Worm (Caenorhabditis elegans) whole organism, midembryonic: ENCODE data around the gene cyp-25A3.
A peak's percentile ranks its signal among the peaks of the same experiment; 100 is the strongest.

Experiments used
- T22C8.4 ChIP-seq: fragments of 200-800 bp; sonication (Bioruptor generic); IDR thresholded peaks from 2 replicates; pipeline ENCODE4 v1.3.6; 2022; ENCODE audit warnings: missing genetic modification characterization, missing compliant biosample characterization
- cog-1 ChIP-seq: sonication (generic microtip); optimal IDR thresholded peaks from 2 replicates; lab custom pipeline; 2016; ENCODE audit warnings: missing genetic modification characterization, missing compliant biosample characterization
- flt-1 ChIP-seq: fragments of 200-800 bp; sonication (Bioruptor generic); IDR thresholded peaks from 2 replicates; pipeline ENCODE4 v1.3.6; 2022; ENCODE audit warnings: missing genetic modification characterization, missing compliant biosample characterization
- klf-2 ChIP-seq: fragments of 200-800 bp; sonication (Bioruptor generic); conservative IDR thresholded peaks from 2 replicates; pipeline ENCODE4 v1.3.6; 2022; ENCODE audit warnings: missing genetic modification reagents, missing genetic modification characterization, missing compliant biosample characterization
- med-1 ChIP-seq: sonication (generic microtip); optimal IDR thresholded peaks from 2 replicates; lab custom pipeline; 2017; ENCODE audit warnings: missing genetic modification characterization, mild to moderate bottlenecking, missing compliant biosample characterization, antibody characterized with exemption, missing genetic modification reagents; ENCODE audit not compliant: insufficient read depth
- ref-1 ChIP-seq: fragments of 200-800 bp; sonication (Bioruptor generic); conservative IDR thresholded peaks from 2 replicates; pipeline ENCODE4 v1.3.6; 2022; ENCODE audit warnings: missing genetic modification reagents, missing genetic modification characterization, missing compliant biosample characterization
- tab-1 ChIP-seq: fragments of 200-800 bp; sonication (Bioruptor generic); IDR thresholded peaks from 2 replicates; pipeline ENCODE4 v1.3.6; 2022; ENCODE audit warnings: missing genetic modification characterization, missing compliant biosample characterization
- ztf-23 ChIP-seq: fragments of 200-800 bp; sonication (Bioruptor generic); IDR thresholded peaks from 2 replicates; pipeline ENCODE4 v1.3.6; 2022; ENCODE audit warnings: missing genetic modification reagents, missing genetic modification characterization, missing compliant biosample characterization
- ztf-29 ChIP-seq: fragments of 200-800 bp; sonication (Bioruptor generic); IDR thresholded peaks from 2 replicates; pipeline ENCODE4 v1.3.6; 2022; ENCODE audit warnings: missing genetic modification reagents, missing genetic modification characterization, missing compliant biosample characterization

cyp-25A3 gene

ce11 chrIII:3873424-3873823 lies 33.9 kb upstream of the cyp-25A3 start:
- no peak for TF ChIP-seq klf-2 (GFP tag; lab: Robert Waterston, UW)
- TF ChIP-seq ztf-23 (GFP tag; lab: Robert Waterston, UW) = no peak

ce11 chrIII:3872978-3873377 lies 33.4 kb upstream of the cyp-25A3 start:
- TF ChIP-seq ztf-29 (GFP tag; lab: Robert Waterston, UW) (no peak), med-1 (GFP tag; lab: Kevin White, UChicago) (no peak), flt-1 (GFP tag; lab: Robert Waterston, UW) (no peak), tab-1 (GFP tag; lab: Robert Waterston, UW) (no peak), ref-1 (GFP tag; lab: Robert Waterston, UW) (no peak)

ce11 chrIII:3871763-3872486 lies 32.4 kb upstream of the cyp-25A3 start:
- no peak for TF ChIP-seq tab-1 (GFP tag; lab: Robert Waterston, UW)
- no peak for TF ChIP-seq klf-2 (GFP tag; lab: Robert Waterston, UW)

ce11 chrIII:3869292-3869781 lies 29.8 kb upstream of the cyp-25A3 start:
- TF ChIP-seq ztf-23 (GFP tag; lab: Robert Waterston, UW) = no peak
- peak; percentile 48 for TF ChIP-seq flt-1 (GFP tag; lab: Robert Waterston, UW)

- TF ChIP-seq ztf-29 (GFP tag; lab: Robert Waterston, UW) = no peak
Observed at ce11 chrIII:3867937-3868929, 28.7 kb upstream of the cyp-25A3 start.

- TF ChIP-seq klf-2 (GFP tag; lab: Robert Waterston, UW) (peak; percentile 91), ztf-23 (GFP tag; lab: Robert Waterston, UW) (peak; percentile 98), ref-1 (GFP tag; lab: Robert Waterston, UW) (peak; percentile 70), T22C8.4 (GFP tag; lab: Robert Waterston, UW) (peak; percentile 96), flt-1 (GFP tag; lab: Robert Waterston, UW) (peak; percentile 99), med-1 (GFP tag; lab: Kevin White, UChicago) (peak; percentile 69), tab-1 (GFP tag; lab: Robert Waterston, UW) (peak; percentile 88; the same call in 1 of the 2 replicates), ztf-29 (GFP tag; lab: Robert Waterston, UW) (peak; percentile 98), cog-1 (tag; lab: Kevin White, UChicago) (peak; percentile 100)
Observed at ce11 chrIII:3867378-3867904, 27.9 kb upstream of the cyp-25A3 start, which contains the start of gene rpl-3. rpl-3 (plus strand) TSS chrIII:3867854.

- TF ChIP-seq tab-1 (GFP tag; lab: Robert Waterston, UW) (no peak), ztf-23 (GFP tag; lab: Robert Waterston, UW) (no peak), med-1 (GFP tag; lab: Kevin White, UChicago) (no peak), flt-1 (GFP tag; lab: Robert Waterston, UW) (no peak), klf-2 (GFP tag; lab: Robert Waterston, UW) (no peak), ztf-29 (GFP tag; lab: Robert Waterston, UW) (no peak), ref-1 (GFP tag; lab: Robert Waterston, UW) (no peak), T22C8.4 (GFP tag; lab: Robert Waterston, UW) (no peak), cog-1 (tag; lab: Kevin White, UChicago) (no peak)
Observed at ce11 chrIII:3863814-3864507, 24.4 kb upstream of the cyp-25A3 start, which contains the start of gene acs-19. acs-19 (plus strand) TSS chrIII:3864489.

ce11 chrIII:3862918-3863385 lies 23.4 kb upstream of the cyp-25A3 start, which contains the start of gene brc-1:
brc-1 (minus strand) TSS chrIII:3862968.
- TF ChIP-seq tab-1 (GFP tag; lab: Robert Waterston, UW) (peak; percentile 29; the same call in 1 of the 2 replicates), cog-1 (tag; lab: Kevin White, UChicago) (peak; percentile 42), T22C8.4 (GFP tag; lab: Robert Waterston, UW) (peak; percentile 54; the same call in 1 of the 2 replicates), med-1 (GFP tag; lab: Kevin White, UChicago) (no peak), ztf-23 (GFP tag; lab: Robert Waterston, UW) (peak; percentile 71; the same call in 1 of the 2 replicates), klf-2 (GFP tag; lab: Robert Waterston, UW) (no peak), flt-1 (GFP tag; lab: Robert Waterston, UW) (peak; percentile 55; the same call in 1 of the 2 replicates)

- TF ChIP-seq ztf-23 (GFP tag; lab: Robert Waterston, UW) = peak; percentile 54; the same call in 1 of the 2 replicates
Observed at ce11 chrIII:3857007-3857406, 17.5 kb upstream of the cyp-25A3 start.
